Worm (Caenorhabditis elegans) whole organism, late embryonic: ENCODE data around the gene C18E9.9.
A peak's percentile ranks its signal among the peaks of the same experiment; 100 is the strongest.

Source experiments
- C38D4.7 ChIP-seq: fragments of 200-800 bp; sonication (Bioruptor generic); optimal IDR thresholded peaks from 2 replicates; lab custom pipeline; 2018; ENCODE audit warnings: mild to moderate bottlenecking, missing genetic modification characterization, moderate library complexity, missing compliant biosample characterization
- F13H6.1 ChIP-seq: sonication (generic microtip); optimal IDR thresholded peaks from 2 replicates; lab custom pipeline; 2016; ENCODE audit warnings: missing genetic modification characterization, missing compliant biosample characterization
- K02D7.2 ChIP-seq: sonication (generic microtip); optimal IDR thresholded peaks from 2 replicates; lab custom pipeline; 2017; ENCODE audit warnings: mild to moderate bottlenecking, missing genetic modification characterization, missing compliant biosample characterization
- ahr-1 ChIP-seq: sonication (generic microtip); optimal IDR thresholded peaks from 2 replicates; lab custom pipeline; 2016; ENCODE audit warnings: missing genetic modification characterization, missing compliant biosample characterization
- ama-1 ChIP-seq: fragments of 150-350 bp; optimal IDR thresholded peaks from 2 replicates; lab custom pipeline; 2014
- ceh-18 ChIP-seq: sonication (generic microtip); optimal IDR thresholded peaks from 2 replicates; lab custom pipeline; 2016; ENCODE audit warnings: missing genetic modification characterization, missing compliant biosample characterization
- ceh-19 ChIP-seq: fragments of 200-800 bp; sonication (Bioruptor generic); optimal IDR thresholded peaks from 2 replicates; lab custom pipeline; 2018; ENCODE audit warnings: mild to moderate bottlenecking, missing genetic modification characterization, missing compliant biosample characterization
- ceh-2 ChIP-seq: sonication (generic microtip); optimal IDR thresholded peaks from 2 replicates; lab custom pipeline; 2016; ENCODE audit warnings: missing genotype, missing genetic modification characterization, missing compliant biosample characterization
- ceh-22 ChIP-seq: sonication (generic microtip); optimal IDR thresholded peaks from 2 replicates; lab custom pipeline; 2017; ENCODE audit warnings: missing biosample characterization, missing genetic modification characterization
- ceh-30 ChIP-seq: fragments of 150-350 bp; optimal IDR thresholded peaks from 2 replicates; lab custom pipeline; 2014; ENCODE audit warnings: missing biosample characterization, missing genetic modification characterization
- ceh-31 ChIP-seq: sonication (generic microtip); optimal IDR thresholded peaks from 2 replicates; lab custom pipeline; 2016; ENCODE audit warnings: missing genetic modification characterization, missing compliant biosample characterization
- ceh-34 ChIP-seq: sonication (generic microtip); optimal IDR thresholded peaks from 2 replicates; lab custom pipeline; 2016; ENCODE audit warnings: mild to moderate bottlenecking, missing genetic modification characterization, missing compliant biosample characterization
- che-1 ChIP-seq: sonication (generic microtip); optimal IDR thresholded peaks from 2 replicates; lab custom pipeline; 2016; ENCODE audit warnings: mild to moderate bottlenecking, missing genetic modification characterization, missing compliant biosample characterization
- elt-4 ChIP-seq: sonication (generic microtip); optimal IDR thresholded peaks from 2 replicates; lab custom pipeline; 2016; ENCODE audit warnings: missing genetic modification characterization, missing compliant biosample characterization
- eyg-1 ChIP-seq: sonication (generic microtip); optimal IDR thresholded peaks from 2 replicates; lab custom pipeline; 2016; ENCODE audit warnings: missing genotype, missing genetic modification characterization, missing compliant biosample characterization
- fkh-10 ChIP-seq: fragments of 150-350 bp; optimal IDR thresholded peaks from 2 replicates; lab custom pipeline; 2014; ENCODE audit warnings: missing biosample characterization, missing genetic modification reagents, missing genetic modification characterization
- fkh-6 ChIP-seq: sonication (generic microtip); optimal IDR thresholded peaks from 2 replicates; lab custom pipeline; 2016; ENCODE audit warnings: missing genetic modification characterization, missing compliant biosample characterization
- hlh-13 ChIP-seq: fragments of 200-800 bp; sonication (Bioruptor generic); optimal IDR thresholded peaks from 2 replicates; lab custom pipeline; 2018; ENCODE audit warnings: mild to moderate bottlenecking, missing genetic modification characterization, missing compliant biosample characterization
- hlh-30 ChIP-seq: sonication (generic microtip); optimal IDR thresholded peaks from 2 replicates; lab custom pipeline; 2017; ENCODE audit warnings: antibody characterized with exemption, missing genetic modification characterization, missing compliant biosample characterization; ENCODE audit not compliant: insufficient read depth
- hlh-6 ChIP-seq: sonication (generic microtip); optimal IDR thresholded peaks from 2 replicates; lab custom pipeline; 2016; ENCODE audit warnings: missing genotype, missing genetic modification characterization, missing compliant biosample characterization
- lim-6 ChIP-seq: sonication (generic microtip); optimal IDR thresholded peaks from 2 replicates; lab custom pipeline; 2016; ENCODE audit warnings: missing genetic modification characterization, missing compliant biosample characterization
- mec-3 ChIP-seq: sonication (generic microtip); optimal IDR thresholded peaks from 2 replicates; lab custom pipeline; 2016; ENCODE audit warnings: borderline replicate concordance, missing genetic modification characterization, missing compliant biosample characterization
- nfya-1 ChIP-seq: sonication (generic microtip); optimal IDR thresholded peaks from 2 replicates; lab custom pipeline; 2017; ENCODE audit warnings: missing genetic modification characterization, mild to moderate bottlenecking, missing compliant biosample characterization, antibody characterized with exemption, moderate library complexity
- nhr-11 ChIP-seq: fragments of 150-350 bp; optimal IDR thresholded peaks from 2 replicates; lab custom pipeline; 2014; ENCODE audit warnings: missing biosample characterization, missing genetic modification characterization
- npax-4 ChIP-seq: sonication (generic microtip); optimal IDR thresholded peaks from 2 replicates; lab custom pipeline; 2016; ENCODE audit warnings: missing genetic modification characterization, missing compliant biosample characterization
- odd-2 ChIP-seq: sonication (generic microtip); optimal IDR thresholded peaks from 2 replicates; lab custom pipeline; 2017; ENCODE audit warnings: antibody characterized with exemption, mild to moderate bottlenecking, missing genetic modification characterization, missing compliant biosample characterization
- pat-9 ChIP-seq: fragments of 200-800 bp; sonication (Bioruptor generic); optimal IDR thresholded peaks from 2 replicates; lab custom pipeline; 2018; ENCODE audit warnings: mild to moderate bottlenecking, missing genetic modification characterization, moderate library complexity, missing compliant biosample characterization
- pha-2 ChIP-seq: sonication (generic microtip); optimal IDR thresholded peaks from 2 replicates; lab custom pipeline; 2017; ENCODE audit warnings: mild to moderate bottlenecking, missing genetic modification characterization, missing compliant biosample characterization
- pha-4 ChIP-seq: fragments of 150-350 bp; optimal IDR thresholded peaks from 2 replicates; lab custom pipeline; 2018; ENCODE audit warnings: missing biosample characterization, missing genetic modification reagents, missing genetic modification characterization
- pqm-1 ChIP-seq: sonication (generic microtip); optimal IDR thresholded peaks from 2 replicates; lab custom pipeline; 2016; ENCODE audit warnings: missing genetic modification characterization, missing compliant biosample characterization
- pros-1 ChIP-seq: fragments of 150-350 bp; optimal IDR thresholded peaks from 2 replicates; lab custom pipeline; 2014; ENCODE audit warnings: missing biosample characterization, missing genetic modification reagents, missing genetic modification characterization
- ref-2 ChIP-seq: sonication (generic microtip); optimal IDR thresholded peaks from 2 replicates; lab custom pipeline; 2016; ENCODE audit warnings: missing genetic modification characterization, missing compliant biosample characterization
- sdc-2 ChIP-seq: sonication (generic microtip); optimal IDR thresholded peaks from 2 replicates; lab custom pipeline; 2016; ENCODE audit warnings: missing genotype, missing genetic modification characterization, missing compliant biosample characterization
- sox-4 ChIP-seq: sonication (generic microtip); optimal IDR thresholded peaks from 2 replicates; lab custom pipeline; 2017; ENCODE audit warnings: mild to moderate bottlenecking, missing genetic modification characterization, inconsistent platforms, missing compliant biosample characterization
- tbx-2 ChIP-seq: sonication (generic microtip); optimal IDR thresholded peaks from 2 replicates; lab custom pipeline; 2016; ENCODE audit warnings: missing genetic modification characterization, missing compliant biosample characterization
- ttx-3 ChIP-seq: sonication (generic microtip); optimal IDR thresholded peaks from 2 replicates; lab custom pipeline; 2016; ENCODE audit warnings: missing genetic modification reagents, missing genetic modification characterization, missing compliant biosample characterization
- unc-3 ChIP-seq, 2 experiments: fragments of 200-800 bp in 1 of 2; sonication (Bioruptor generic) in 1 of 2; sonication (generic microtip) in 1 of 2; conservative IDR thresholded peaks in 1 of 2; optimal IDR thresholded peaks in 1 of 2; 2 replicates each; pipeline versions ENCODE4 v1.3.6 to Lab custom; 2016 to 2022; ENCODE audit warnings: missing compliant biosample characterization in 2 of 2, missing genetic modification characterization in 2 of 2, missing genetic modification reagents in 1 of 2
- unc-42 ChIP-seq: sonication (generic microtip); optimal IDR thresholded peaks from 2 replicates; lab custom pipeline; 2016; ENCODE audit warnings: missing genotype, missing genetic modification characterization, missing compliant biosample characterization
- unc-55 ChIP-seq: sonication (generic microtip); optimal IDR thresholded peaks from 2 replicates; lab custom pipeline; 2017; ENCODE audit warnings: missing biosample characterization, missing genetic modification reagents, missing genetic modification characterization

C18E9.9 gene

DNA sequence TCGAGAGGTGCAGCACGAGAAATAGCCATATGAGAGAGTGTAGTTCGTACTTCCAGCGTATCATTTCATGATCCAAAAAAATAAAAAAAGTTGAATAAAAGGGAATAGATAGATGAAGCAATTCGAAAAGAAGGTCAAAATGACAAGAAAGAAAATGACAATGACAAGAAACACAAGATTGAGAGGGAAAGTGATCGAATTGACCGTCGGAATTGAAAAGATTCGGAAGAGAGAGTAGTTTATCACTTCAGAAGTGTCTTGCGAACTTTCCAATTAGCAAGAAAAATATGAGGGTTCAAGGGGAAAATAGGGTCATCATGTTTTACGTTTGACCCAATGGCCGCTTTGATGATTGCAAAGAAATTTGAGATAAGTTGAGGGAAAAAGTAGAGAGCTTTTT is 30.4 kb upstream of the C18E9.9 start, which contains the start of gene dep-1:
Gene dep-1, minus strand, starts transcription at position 95 of the 400 bp plus-strand sequence.
- TF ChIP-seq hlh-13 (GFP tag; lab: Kevin White, UChicago) = no peak
- TF ChIP-seq odd-2 (tag; lab: Kevin White, UChicago) = no peak
- no peak for TF ChIP-seq ceh-30 (tag; lab: Kevin White, UChicago)
- no peak for TF ChIP-seq pros-1 (tag; lab: Kevin White, UChicago)
- no peak for TF ChIP-seq ttx-3
- no peak for TF ChIP-seq ceh-22 (tag; lab: Kevin White, UChicago)
- no peak for TF ChIP-seq eyg-1
- no peak for TF ChIP-seq nfya-1 (tag; lab: Kevin White, UChicago)
- TF ChIP-seq sox-4 = no peak
- no peak for TF ChIP-seq fkh-6
- TF ChIP-seq unc-42 (tag; lab: Kevin White, UChicago) = no peak

DNA sequence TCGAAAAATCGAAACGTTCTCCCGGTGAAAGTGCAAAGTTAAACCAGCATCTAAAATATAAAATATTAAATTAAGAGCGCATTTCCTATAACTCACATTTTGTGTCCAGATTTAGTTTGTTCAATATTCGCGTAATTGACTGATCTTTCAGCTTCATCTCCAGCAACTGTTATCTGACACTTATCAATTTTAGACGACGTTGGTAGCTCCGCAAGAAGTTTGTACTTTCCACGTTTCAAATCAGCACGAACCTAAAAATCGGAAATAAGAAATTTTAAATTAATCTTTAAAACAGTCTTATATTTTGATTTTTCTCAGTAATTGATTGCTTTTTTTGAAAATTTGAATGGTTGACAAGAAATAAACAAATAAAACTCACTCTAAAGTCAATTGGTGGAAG is 28.3 kb upstream of the C18E9.9 start:
- TF ChIP-seq fkh-6 (no peak), ceh-2 (tag; lab: Kevin White, UChicago) (no peak), ceh-18 (tag; lab: Kevin White, UChicago) (no peak), ref-2 (no peak), npax-4 (tag; lab: Kevin White, UChicago) (no peak), pat-9 (tag; lab: Kevin White, UChicago) (no peak), ahr-1 (tag; lab: Kevin White, UChicago) (no peak), unc-55 (GFP tag; lab: Kevin White, UChicago) (no peak)

DNA sequence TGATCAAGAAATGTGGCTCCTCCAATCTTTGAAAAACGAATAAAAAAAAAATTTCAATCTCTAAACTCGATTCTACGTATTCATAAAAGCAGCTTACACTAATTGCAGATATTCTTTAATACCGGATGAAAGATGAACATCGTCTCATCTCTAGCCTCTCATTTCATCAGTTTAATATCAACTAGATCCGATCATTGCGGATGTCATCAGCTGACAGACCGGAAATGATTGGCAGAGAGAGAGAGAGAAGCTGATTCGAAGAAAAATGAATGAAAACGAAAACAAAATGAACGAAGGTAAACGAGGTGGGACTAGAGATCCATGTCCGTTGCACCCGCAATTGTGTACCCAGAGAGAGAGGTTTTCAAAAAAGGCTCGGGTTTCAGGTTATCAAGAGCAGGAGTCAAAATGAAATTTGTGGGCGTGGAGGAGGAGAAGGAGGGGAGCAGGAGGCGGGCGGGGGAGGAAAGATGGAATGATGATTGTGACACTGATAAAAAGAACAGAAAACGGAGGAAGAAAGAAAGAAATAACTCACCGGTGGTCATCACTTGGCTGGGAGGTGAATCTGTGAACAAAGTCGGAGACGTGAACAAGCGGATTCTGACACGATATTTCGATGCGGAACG is 25.6 kb upstream of the C18E9.9 start:
- TF ChIP-seq F13H6.1 (tag; lab: Kevin White, UChicago) (no peak), che-1 (tag; lab: Kevin White, UChicago) (no peak), lim-6 (no peak), ceh-19 (peak; percentile 17), ceh-18 (tag; lab: Kevin White, UChicago) (peak; percentile 1)

DNA sequence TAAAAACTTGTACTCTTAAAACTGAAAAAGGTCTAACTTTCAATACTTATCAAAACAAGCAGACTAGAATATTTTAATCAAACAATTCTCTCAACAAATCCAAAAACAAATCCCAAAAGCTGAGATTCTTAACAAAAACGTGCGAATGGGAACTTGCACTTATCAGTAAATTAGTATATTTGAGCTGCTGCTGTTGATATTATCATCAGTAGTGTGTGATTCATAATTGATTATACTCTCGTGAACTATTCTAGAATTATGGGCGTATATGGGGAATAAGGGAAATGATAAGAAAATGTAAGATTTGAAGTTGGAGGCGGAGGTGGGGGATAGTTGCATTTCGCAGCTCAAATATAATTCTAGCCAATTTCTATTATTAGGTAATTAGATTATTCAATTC is 24.8 kb upstream of the C18E9.9 start:
- TF ChIP-seq pqm-1 (tag; lab: Kevin White, UChicago) = no peak
- TF ChIP-seq, all 69 proteins: peak for 0

DNA sequence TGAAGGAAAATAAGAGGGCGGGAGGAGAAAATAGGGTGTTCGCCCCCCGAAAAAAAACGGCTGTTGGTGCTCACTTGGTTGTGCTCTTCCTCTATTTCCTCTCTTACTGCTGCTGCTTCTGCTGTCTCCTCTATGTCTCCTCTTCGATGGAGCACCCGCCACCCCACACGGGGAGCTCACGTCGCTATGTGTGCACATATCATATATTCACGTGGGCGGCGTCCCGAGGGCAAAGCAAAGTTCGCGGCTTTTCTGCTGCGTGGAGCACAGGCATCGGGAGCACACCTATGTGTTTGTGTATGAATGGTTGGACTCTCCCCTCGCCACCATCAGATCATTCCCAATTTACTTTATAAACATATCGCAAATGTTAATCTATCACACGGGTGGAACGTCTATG is 24.0 kb upstream of the C18E9.9 start:
- TF ChIP-seq F13H6.1 (tag; lab: Kevin White, UChicago) (no peak), ceh-18 (tag; lab: Kevin White, UChicago) (peak; percentile 42), hlh-30 (tag; lab: Kevin White, UChicago) (peak; percentile 65), ceh-31 (tag; lab: Kevin White, UChicago) (peak; percentile 9), C38D4.7 (GFP tag; lab: Kevin White, UChicago) (no peak), fkh-6 (no peak), pha-4 (tag; lab: Kevin White, UChicago) (no peak), fkh-10 (GFP tag; lab: Kevin White, UChicago) (no peak), nhr-11 (tag; lab: Kevin White, UChicago) (no peak), nfya-1 (tag; lab: Kevin White, UChicago) (no peak), mec-3 (tag; lab: Kevin White, UChicago) (peak; percentile 64), ceh-2 (tag; lab: Kevin White, UChicago) (no peak), elt-4 (tag; lab: Kevin White, UChicago) (peak; percentile 23), pha-2 (tag; lab: Kevin White, UChicago) (no peak), sdc-2 (tag; lab: Kevin White, UChicago) (peak; percentile 39), ceh-34 (tag; lab: Kevin White, UChicago) (peak; percentile 61), ref-2 (peak; percentile 14), ama-1 (no peak), unc-3 (GFP tag; conservative IDR thresholded peaks at IDR 0.05; lab: Robert Waterston, UW) (no peak), unc-3 (tag; optimal IDR thresholded peaks at IDR 0.05; lab: Kevin White, UChicago) (no peak), tbx-2 (tag; lab: Kevin White, UChicago) (no peak), hlh-6 (tag; lab: Kevin White, UChicago) (no peak), K02D7.2 (no peak)
- TF ChIP-seq, all 69 proteins: peak for 8
